Fruit fly (Drosophila melanogaster): Measurements from ENCODE around the gene Ras64B.
A peak's percentile ranks its signal among the peaks of the same experiment; 100 is the strongest.

Gene Ras64B

dm6 chr3L:4169957-4170651, 31.2 kb downstream of the Ras64B start, which contains the start of gene Ero1L (continued):
- TF ChIP-seq CG12104 (GFP tag; optimal IDR thresholded peaks at IDR 0.05): peak; percentile 18
- no peak for TF ChIP-seq CG11723 (GFP tag; optimal IDR thresholded peaks at IDR 0.05)
- peak; percentile 64 for TF ChIP-seq MBD-R2 (GFP tag; IDR thresholded peaks at IDR 0.05)
- TF ChIP-seq lbe (GFP tag; optimal IDR thresholded peaks at IDR 0.05): peak; percentile 53
- peak; percentile 52 for TF ChIP-seq Aef1 (GFP tag; IDR thresholded peaks at IDR 0.05)
- no peak for TF ChIP-seq Chrac-16 (GFP tag; optimal IDR thresholded peaks at IDR 0.05)
- no peak for TF ChIP-seq CG1832 (GFP tag; optimal IDR thresholded peaks at IDR 0.05)
- 0 out of 2 replicates have a peak, but pooled peaks have one; percentile 8 for TF ChIP-seq CG14014 (GFP tag; IDR thresholded peaks at IDR 0.05)
- TF ChIP-seq CG3726 (GFP tag; IDR thresholded peaks at IDR 0.05): no peak
- TF ChIP-seq BtbVII (GFP tag; optimal IDR thresholded peaks at IDR 0.05): no peak
- no peak for TF ChIP-seq CG32772 (GFP tag; IDR thresholded peaks at IDR 0.05)
- no peak for TF ChIP-seq CG10654 (GFP tag; optimal IDR thresholded peaks at IDR 0.05)
- TF ChIP-seq CG11247 (GFP tag; IDR thresholded peaks at IDR 0.05): peak; percentile 36; the same call in 1 of the 2 replicates
- TF ChIP-seq CG8359 (GFP tag; optimal IDR thresholded peaks at IDR 0.05; ENCODE audit: borderline replicate concordance): no peak
- peak; percentile 37; the same call in 1 of the 2 replicates for TF ChIP-seq amos (GFP tag; IDR thresholded peaks at IDR 0.05; ENCODE audit: partially characterized antibody)
- TF ChIP-seq CG6813 (GFP tag; optimal IDR thresholded peaks at IDR 0.05): no peak
- TF ChIP-seq lilli (GFP tag; optimal IDR thresholded peaks at IDR 0.05): peak; percentile 34
- TF ChIP-seq CG2875 (GFP tag; optimal IDR thresholded peaks at IDR 0.05): no peak
- no peak for TF ChIP-seq gce (GFP tag; IDR thresholded peaks at IDR 0.05)
- no peak for TF ChIP-seq mld (GFP tag; IDR thresholded peaks at IDR 0.05; ENCODE audit: partially characterized antibody)
- peak; percentile 35 for TF ChIP-seq tin (GFP tag; optimal IDR thresholded peaks at IDR 0.05)
- no peak for TF ChIP-seq corto (GFP tag; optimal IDR thresholded peaks at IDR 0.05)
- TF ChIP-seq CG3847 (GFP tag; IDR thresholded peaks at IDR 0.05): peak; percentile 54
- no peak for TF ChIP-seq ab (GFP tag; optimal IDR thresholded peaks at IDR 0.05)
- TF ChIP-seq tap (tag; optimal IDR thresholded peaks at IDR 0.05): no peak
- TF ChIP-seq pzg (GFP tag; optimal IDR thresholded peaks at IDR 0.05): peak; percentile 63
- TF ChIP-seq fd3F (GFP tag; optimal IDR thresholded peaks at IDR 0.05): no peak
- TF ChIP-seq Fer2 (tag; optimal IDR thresholded peaks at IDR 0.05): peak; percentile 10
- TF ChIP-seq trem (tag; optimal IDR thresholded peaks at IDR 0.05): peak; percentile 66
- TF ChIP-seq az2 (GFP tag; optimal IDR thresholded peaks at IDR 0.05): no peak
- no peak for TF ChIP-seq dati (GFP tag; IDR thresholded peaks at IDR 0.05)
- TF ChIP-seq CG18011 (GFP tag; optimal IDR thresholded peaks at IDR 0.05): no peak
- TF ChIP-seq Hr78 (GFP tag; optimal IDR thresholded peaks at IDR 0.05): no peak
- TF ChIP-seq Optix (GFP tag; IDR thresholded peaks at IDR 0.05): no peak
- TF ChIP-seq sima (GFP tag; optimal IDR thresholded peaks at IDR 0.05): no peak
- no peak for TF ChIP-seq Ravus (GFP tag; IDR thresholded peaks at IDR 0.05)
- TF ChIP-seq CG7987 (GFP tag; optimal IDR thresholded peaks at IDR 0.05): no peak
- no peak for TF ChIP-seq pan (optimal IDR thresholded peaks at IDR 0.05)
- no peak for TF ChIP-seq pan (GFP tag; optimal IDR thresholded peaks at IDR 0.05 in 1 of 2, IDR thresholded peaks at IDR 0.05 in 1 of 2)
- TF ChIP-seq CG4854 (GFP tag; optimal IDR thresholded peaks at IDR 0.05): no peak
- TF ChIP-seq CG11560 (tag; IDR thresholded peaks at IDR 0.05): no peak
- TF ChIP-seq Ada2b (GFP tag; IDR thresholded peaks at IDR 0.05): no peak
- peak; percentile 65 for TF ChIP-seq CG4360 (GFP tag; IDR thresholded peaks at IDR 0.05)
- TF ChIP-seq CG11085 (GFP tag; IDR thresholded peaks at IDR 0.05): no peak
- TF ChIP-seq CG7786 (GFP tag; optimal IDR thresholded peaks at IDR 0.05): no peak
- no peak for TF ChIP-seq ems (GFP tag; optimal IDR thresholded peaks at IDR 0.05)
- no peak for TF ChIP-seq CG16863 (GFP tag; optimal IDR thresholded peaks at IDR 0.05)
- no peak for TF ChIP-seq CG16815 (GFP tag; optimal IDR thresholded peaks at IDR 0.05)
- TF ChIP-seq Poxn (GFP tag; IDR thresholded peaks at IDR 0.05): no peak
- no peak for TF ChIP-seq ro (GFP tag; IDR thresholded peaks at IDR 0.05)
- no peak for TF ChIP-seq pum (GFP tag; optimal IDR thresholded peaks at IDR 0.05)

Data from whole organism, embryonic.